Fruit fly (Drosophila melanogaster) whole organism, wandering third instar larva: ENCODE results near the gene ArgRS.

Source experiments
- Abd-B ChIP-seq: fragments of >200 bp; optimal IDR thresholded peaks from 2 replicates; lab custom pipeline; 2017; ENCODE audit warnings: missing biosample characterization, missing genetic modification characterization
- CG9705 ChIP-seq: fragments of 200-800 bp; sonication (Bioruptor generic); optimal IDR thresholded peaks from 2 replicates; lab custom pipeline; 2018; ENCODE audit warnings: missing biosample characterization, mild to moderate bottlenecking, missing genetic modification characterization
- Dif ChIP-seq: fragments of 200-275, 200-300 bp; sonication (Bioruptor generic); optimal IDR thresholded peaks from 2 replicates; lab custom pipeline; 2018; ENCODE audit warnings: missing biosample characterization, missing genetic modification characterization; ENCODE audit not compliant: partially characterized antibody
- GATAd ChIP-seq: sonication (Bioruptor generic); optimal IDR thresholded peaks from 2 replicates; lab custom pipeline; 2016; ENCODE audit warnings: missing biosample characterization, missing genetic modification characterization
- HLH106 ChIP-seq: fragments of 200-800 bp; optimal IDR thresholded peaks from 3 replicates; lab custom pipeline; 2019; ENCODE audit warnings: missing biosample characterization, mild to moderate bottlenecking, missing genetic modification characterization, moderate library complexity
- Hr78 ChIP-seq: fragments of >200 bp; optimal IDR thresholded peaks from 2 replicates; lab custom pipeline; 2017; ENCODE audit warnings: missing biosample characterization, missing genetic modification characterization
- br ChIP-seq: fragments of 200-800 bp; sonication (Bioruptor generic); optimal IDR thresholded peaks from 2 replicates; lab custom pipeline; 2016; ENCODE audit warnings: missing biosample characterization, missing genetic modification characterization
- dl ChIP-seq, 2 experiments: fragments of 175-275, 200-275 bp in 1 of 2; fragments of 200-275 bp in 1 of 2; sonication (Bioruptor generic); optimal IDR thresholded peaks; lab custom pipeline; 2018; ENCODE audit warnings: mild to moderate bottlenecking in 2 of 2, missing biosample characterization in 2 of 2, missing genetic modification characterization in 2 of 2, moderate library complexity in 2 of 2; ENCODE audit not compliant: partially characterized antibody in 2 of 2, insufficient read depth in 1 of 2
- h ChIP-seq: fragments of 200-800 bp; sonication (Bioruptor generic); optimal IDR thresholded peaks from 3 replicates; lab custom pipeline; 2016; ENCODE audit warnings: missing biosample characterization, mild to moderate bottlenecking, missing genetic modification characterization
- psq ChIP-seq: fragments of 200-800 bp; sonication (Bioruptor generic); optimal IDR thresholded peaks from 3 replicates; lab custom pipeline; 2017; ENCODE audit warnings: missing biosample characterization, mild to moderate bottlenecking, missing genetic modification characterization, moderate library complexity
- sage ChIP-seq: fragments of 200-800 bp; sonication (Bioruptor generic); optimal IDR thresholded peaks from 2 replicates; lab custom pipeline; 2016; ENCODE audit warnings: missing biosample characterization, mild to moderate bottlenecking, missing genetic modification characterization
- sv ChIP-seq: fragments of 200-800 bp; sonication (Bioruptor generic); optimal IDR thresholded peaks from 3 replicates; lab custom pipeline; 2016; ENCODE audit warnings: missing biosample characterization, missing genetic modification characterization

dm6 chrX:15866799-15867412 is 23.0 kb upstream of the ArgRS start:
- TF ChIP-seq Hr78 (GFP tag; lab: Kevin White, UChicago) (no peak), sage (GFP tag; lab: Kevin White, UChicago) (no peak), Dif (GFP tag; lab: Kevin White, UChicago) (no peak), GATAd (GFP tag; lab: Kevin White, UChicago) (no peak), sv (no peak), HLH106 (tag; lab: Kevin White, UChicago) (no peak), h (GFP tag; lab: Kevin White, UChicago) (no peak), psq (GFP tag; lab: Kevin White, UChicago) (no peak), Abd-B (GFP tag; lab: Kevin White, UChicago) (no peak), dl (GFP tag; optimal IDR thresholded peaks at IDR 0.05; lab: Kevin White, UChicago; ENCODE audit: insufficient read depth in 1 of 2, partially characterized antibody in 2 of 2) (no peak), CG9705 (no peak), br (no peak)
